Fruit fly (Drosophila melanogaster) ovary, adult (tissue): ENCODE measurements around the gene Ms.
A peak's percentile ranks its signal among the peaks of the same experiment; 100 is the strongest.

Experiments
- CG17801 ChIP-seq: fragments of 200-800 bp; optimal IDR thresholded peaks from 2 replicates; lab custom pipeline; 2019; ENCODE audit warnings: missing biosample characterization, mild to moderate bottlenecking, missing genetic modification characterization, moderate library complexity; ENCODE audit not compliant: partially characterized antibody

Ms gene

DNA sequence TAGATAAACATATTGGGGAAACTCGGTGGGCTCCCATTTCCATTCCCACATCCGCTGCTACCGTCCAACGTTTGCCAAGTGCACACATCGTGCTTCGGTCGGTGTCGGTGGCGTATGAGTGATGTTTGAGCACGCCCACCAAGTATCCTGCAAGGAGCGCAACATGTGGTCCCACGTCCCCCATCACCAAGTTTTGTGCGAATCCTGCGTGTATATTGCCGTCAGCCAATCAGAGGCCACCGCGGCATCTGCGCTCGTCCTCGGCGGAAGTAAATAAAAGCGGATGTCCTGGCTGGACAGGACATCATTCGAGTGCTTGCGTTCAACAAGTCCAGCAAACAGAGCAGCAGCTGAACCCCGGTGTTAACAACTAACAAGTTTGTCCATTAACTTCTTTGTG lies at the start of gene Ms:
Ms (plus strand) TSS at position 301 of the 400 bp plus-strand sequence.
- no peak for TF ChIP-seq CG17801

- no peak for TF ChIP-seq CG17801
Observed at dm6 chr3R:24293171-24293570, 48.2 kb upstream of the Ms start.

DNA sequence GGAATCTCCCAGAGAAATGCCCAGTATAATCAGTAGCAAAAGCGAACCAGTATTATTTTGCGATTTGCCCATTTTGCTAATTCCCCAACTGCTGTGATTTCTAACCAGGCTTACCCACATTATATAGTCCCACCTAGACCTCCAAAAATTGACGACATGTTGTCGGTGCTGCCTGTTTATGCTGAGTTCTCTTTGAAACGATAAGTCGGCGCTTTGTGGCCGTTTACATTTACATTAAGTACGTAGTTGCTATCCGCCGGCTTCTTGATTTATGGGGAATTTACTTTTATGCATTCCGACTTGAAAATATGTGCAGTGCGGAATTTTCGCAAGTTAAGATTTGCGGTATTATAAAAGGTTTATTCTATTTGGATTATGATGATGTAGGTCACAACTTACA lies 47.1 kb upstream of the Ms start, which contains the start of gene CG5715:
CG5715 (minus strand) TSS at position 101 of the 400 bp plus-strand sequence.
- TF ChIP-seq CG17801 = no peak

DNA sequence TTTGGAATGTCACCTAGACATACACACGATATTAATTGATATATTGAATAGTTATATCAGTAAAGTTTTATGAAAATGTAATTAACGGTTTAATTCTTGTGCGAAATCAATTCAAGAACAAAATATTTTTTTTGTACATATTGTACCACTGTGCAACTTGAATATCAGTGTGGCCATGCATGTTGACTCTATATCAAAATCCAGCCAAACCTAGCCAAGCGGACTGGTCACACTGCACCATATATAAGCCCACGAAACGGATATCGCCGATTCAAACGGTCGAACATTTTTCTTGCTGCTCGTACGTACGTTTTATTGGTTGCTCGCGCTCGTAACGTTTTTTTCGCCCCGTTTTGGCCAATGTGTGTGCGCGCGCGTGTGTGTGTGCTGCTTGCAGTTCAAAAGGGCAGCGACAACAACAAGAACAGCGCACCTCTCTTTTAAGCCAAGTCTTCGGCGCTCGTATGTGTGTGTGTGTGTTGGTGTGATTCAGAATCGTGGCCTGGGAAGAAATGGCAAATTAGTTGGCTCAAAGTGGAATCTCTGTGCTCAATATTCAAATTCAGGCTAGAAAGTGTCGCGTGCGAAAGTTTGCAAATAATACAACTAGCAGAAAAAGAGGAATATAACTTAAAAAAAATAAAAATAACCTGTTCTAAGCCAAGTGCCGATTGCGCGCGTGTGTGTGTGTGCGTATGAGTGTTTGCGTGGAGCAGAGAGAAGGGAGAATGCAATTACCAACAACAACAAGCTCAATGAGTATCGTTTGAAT lies 46.4 kb upstream of the Ms start, which contains the start of gene crb:
crb (plus strand) TSS at position 295 of the 772 bp plus-strand sequence.
- peak; percentile 76 for TF ChIP-seq CG17801

DNA sequence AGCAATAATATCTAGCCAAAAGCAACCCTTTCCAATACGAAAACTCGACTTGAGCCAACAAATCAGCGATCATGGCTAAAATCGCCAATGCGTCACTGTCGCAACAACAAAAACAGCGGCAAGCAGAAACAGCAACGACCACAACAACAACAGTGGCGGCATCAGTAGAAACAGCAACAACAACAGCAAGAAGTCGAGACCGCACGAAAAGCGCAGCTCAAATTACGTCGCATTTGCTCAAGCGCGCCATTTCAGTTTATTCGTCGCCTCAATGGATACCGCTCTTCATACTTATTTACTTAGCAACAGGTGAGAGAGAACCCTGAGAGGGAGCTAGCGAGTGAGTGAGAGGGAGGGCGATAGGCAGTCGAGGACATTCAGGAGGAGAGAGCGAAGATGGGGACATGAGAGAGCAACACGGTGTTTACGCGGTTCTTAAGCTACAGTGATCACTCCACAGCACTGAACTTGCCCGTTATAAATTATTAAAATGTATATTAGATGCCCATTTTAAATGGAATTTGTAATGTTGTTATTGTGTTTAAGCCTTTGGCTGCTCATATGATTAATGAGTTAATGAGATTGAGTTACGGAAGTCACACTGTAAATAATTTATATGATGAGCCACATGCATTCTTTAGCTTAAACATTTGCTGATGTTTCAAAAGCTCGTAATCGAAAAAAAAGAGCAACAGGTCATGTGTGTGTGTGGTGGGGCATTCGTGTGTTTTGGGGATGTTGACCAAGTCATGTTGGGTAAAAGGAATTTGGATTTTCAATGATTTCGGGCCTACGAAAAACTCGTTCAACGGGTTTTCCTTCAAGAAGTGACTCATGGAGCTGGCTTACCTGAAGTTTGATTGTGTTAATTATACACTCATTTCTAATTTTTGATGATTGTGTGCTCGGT lies 45.5 kb upstream of the Ms start:
- TF ChIP-seq CG17801 = peak; percentile 95

dm6 chr3R:24296913-24297312 lies 44.4 kb upstream of the Ms start:
- no peak for TF ChIP-seq CG17801

DNA sequence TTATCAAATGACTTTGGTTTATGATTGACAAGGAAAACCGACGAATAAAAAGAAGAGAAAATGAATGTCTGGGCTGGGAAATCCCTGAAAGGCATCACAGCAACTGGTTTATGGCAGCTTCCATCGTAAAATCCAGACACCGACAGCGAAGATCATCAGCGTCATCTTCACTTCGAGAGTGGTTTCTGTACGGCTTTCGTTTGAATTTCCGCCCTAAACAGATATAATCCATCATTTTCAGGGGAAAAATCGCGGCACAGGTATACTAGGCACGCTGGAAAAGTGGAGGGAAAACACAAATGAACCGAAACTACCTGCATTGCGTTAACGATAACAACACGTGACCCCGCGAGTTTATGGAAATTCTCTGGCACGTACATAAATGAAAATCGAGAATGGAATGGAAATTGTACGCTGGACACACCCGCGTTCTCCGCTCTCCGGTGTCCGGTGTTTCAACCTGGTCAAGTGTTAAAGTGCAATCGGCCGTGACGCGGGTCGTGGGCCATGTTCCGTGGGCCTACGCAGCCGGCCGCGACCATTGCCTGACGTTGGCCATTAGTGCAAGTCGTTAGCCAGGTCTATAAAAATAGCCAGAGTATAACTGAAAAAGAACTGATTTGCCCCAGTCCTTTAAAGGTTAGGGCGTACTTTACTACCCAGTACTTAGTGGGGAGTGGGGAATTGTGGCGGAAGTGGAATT lies 43.8 kb upstream of the Ms start:
- TF ChIP-seq CG17801 = no peak

dm6 chr3R:24298534-24298936 lies 42.8 kb upstream of the Ms start:
- no peak for TF ChIP-seq CG17801

dm6 chr3R:24299148-24299547 lies 42.2 kb upstream of the Ms start:
- TF ChIP-seq CG17801 = no peak

DNA sequence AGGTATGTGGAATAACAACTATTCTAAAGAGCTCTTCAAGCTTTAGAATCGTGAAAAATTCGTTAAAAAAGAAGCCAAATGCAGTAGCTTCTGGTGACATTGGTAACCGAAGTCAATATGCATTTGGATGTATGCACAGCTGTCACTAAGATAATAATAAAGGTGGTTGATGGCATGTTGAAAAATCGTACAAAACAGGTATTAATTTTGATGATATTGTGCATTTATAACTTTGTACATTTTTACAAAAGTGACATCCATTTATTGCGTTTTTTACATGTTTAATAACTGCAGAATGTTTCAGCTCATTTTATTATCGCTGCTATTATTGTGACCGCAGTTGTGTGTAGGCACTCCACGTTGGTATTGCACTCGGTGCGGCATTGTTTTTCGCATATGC lies 39.8 kb upstream of the Ms start:
- TF ChIP-seq CG17801 = peak; percentile 52

dm6 chr3R:24303060-24303459 lies 38.3 kb upstream of the Ms start:
- peak; percentile 43 for TF ChIP-seq CG17801

- TF ChIP-seq CG17801 = peak; percentile 17
Observed at dm6 chr3R:24318217-24319082, 22.9 kb upstream of the Ms start, which contains the start of the genes Nab2 and BRWD3. Nab2 (minus strand) TSS chr3R:24318419. BRWD3 (plus strand) TSS chr3R:24319000.

DNA sequence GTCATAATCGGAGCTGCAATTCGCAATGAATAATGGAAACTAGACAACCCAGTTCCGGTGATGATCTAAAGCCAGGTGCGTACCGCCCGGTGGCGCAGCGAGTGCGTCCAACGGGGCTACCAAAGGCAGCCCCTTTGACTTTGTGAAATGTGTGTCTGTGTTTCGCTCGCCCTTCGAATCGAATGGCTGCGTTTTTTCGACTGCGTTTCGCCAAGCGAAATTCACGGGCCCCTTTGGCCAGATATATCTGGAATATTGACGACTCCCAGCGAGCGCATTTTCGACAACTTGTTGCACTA lies 22.3 kb upstream of the Ms start:
- TF ChIP-seq CG17801 = no peak

DNA sequence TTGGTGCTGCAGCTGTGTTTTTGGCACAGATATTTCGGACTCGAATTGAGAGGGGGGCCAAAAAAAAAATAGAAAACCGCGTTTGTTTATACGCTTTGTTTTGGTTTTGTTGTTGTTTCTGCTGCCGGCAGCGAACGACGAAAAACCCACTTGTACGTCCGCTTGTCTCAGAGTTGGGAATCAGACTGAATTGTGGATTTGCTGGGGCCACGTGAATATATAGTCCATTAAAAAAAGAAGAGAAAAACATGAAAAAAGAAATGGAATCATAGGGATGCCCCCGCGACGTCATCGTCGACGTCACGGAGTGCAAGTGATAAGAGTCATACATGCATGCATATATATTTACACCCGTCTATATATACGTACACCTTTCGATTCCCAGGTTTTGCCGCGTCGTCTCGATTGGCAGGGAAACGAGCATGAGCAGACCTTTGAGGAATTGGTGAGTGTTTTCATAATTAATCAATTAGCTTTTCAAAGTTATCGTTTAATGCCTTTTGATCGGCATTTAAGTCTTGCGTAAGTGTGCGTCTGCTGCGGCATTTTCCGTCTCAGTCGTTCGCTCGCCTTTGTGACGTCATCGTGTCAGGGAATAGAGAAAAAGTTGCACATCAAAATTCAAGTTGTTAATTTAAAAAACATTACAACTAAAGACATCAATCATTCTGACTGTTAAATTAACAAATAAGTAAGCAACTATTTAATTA lies 21.6 kb upstream of the Ms start:
- no peak for TF ChIP-seq CG17801

dm6 chr3R:24320342-24320711 lies 21.0 kb upstream of the Ms start:
- peak; percentile 8 for TF ChIP-seq CG17801
